Worm (Caenorhabditis elegans): ENCODE data around the gene F13D12.10.

- no peak for TF ChIP-seq flt-1 (GFP tag; IDR thresholded peaks at IDR 0.05)
- TF ChIP-seq T22C8.4 (GFP tag; IDR thresholded peaks at IDR 0.05), result no peak
- no peak for TF ChIP-seq med-1 (GFP tag; optimal IDR thresholded peaks at IDR 0.05; ENCODE audit: insufficient read depth)
- TF ChIP-seq klf-2 (GFP tag; conservative IDR thresholded peaks at IDR 0.05), result no peak
- no peak for TF ChIP-seq tab-1 (GFP tag; IDR thresholded peaks at IDR 0.05)
- TF ChIP-seq ztf-23 (GFP tag; IDR thresholded peaks at IDR 0.05), result no peak
- no peak for TF ChIP-seq cog-1 (tag; optimal IDR thresholded peaks at IDR 0.05)
- TF ChIP-seq ref-1 (GFP tag; conservative IDR thresholded peaks at IDR 0.05), result no peak
Observed at ce11 chrII:11690868-11691267, 22.7 kb upstream of the F13D12.10 start.
